Worm (Caenorhabditis elegans) whole organism, L3 larva: Measurements from ENCODE around the gene B0024.3.

Source experiments
- egl-27 ChIP-seq: sonication (generic microtip); optimal IDR thresholded peaks from 4 replicates; lab custom pipeline; 2017; ENCODE audit warnings: missing biosample characterization, missing genetic modification reagents, missing genetic modification characterization
- fos-1 ChIP-seq: fragments of 150-350 bp; optimal IDR thresholded peaks from 2 replicates; lab custom pipeline; 2014; ENCODE audit warnings: missing biosample characterization, missing genetic modification characterization
- mdl-1 ChIP-seq: fragments of 150-350 bp; optimal IDR thresholded peaks from 2 replicates; lab custom pipeline; 2014; ENCODE audit warnings: missing biosample characterization, missing genetic modification characterization
- nhr-12 ChIP-seq: fragments of 150-350 bp; optimal IDR thresholded peaks from 2 replicates; lab custom pipeline; 2014; ENCODE audit warnings: missing biosample characterization, missing genetic modification characterization
- nhr-237 ChIP-seq: fragments of 150-350 bp; optimal IDR thresholded peaks from 2 replicates; lab custom pipeline; 2014; ENCODE audit warnings: missing biosample characterization, missing genetic modification characterization
- pqm-1 ChIP-seq: fragments of 150-350 bp; optimal IDR thresholded peaks from 2 replicates; lab custom pipeline; 2017; ENCODE audit warnings: missing biosample characterization, missing genetic modification characterization, inconsistent platforms
- unc-62 ChIP-seq: fragments of 150-350 bp; sonication (generic microtip); optimal IDR thresholded peaks from 4 replicates; lab custom pipeline; 2014; ENCODE audit warnings: missing biosample characterization, missing genetic modification reagents, missing genetic modification characterization
- ztf-11 ChIP-seq: fragments of 150-350 bp; optimal IDR thresholded peaks from 2 replicates; lab custom pipeline; 2014; ENCODE audit warnings: missing biosample characterization, missing genetic modification characterization

- TF ChIP-seq egl-27 (tag; lab: Kevin White, UChicago) (no peak), fos-1 (tag; lab: Kevin White, UChicago) (no peak), mdl-1 (tag; lab: Kevin White, UChicago) (no peak), unc-62 (GFP tag; lab: Kevin White, UChicago) (no peak), ztf-11 (tag; lab: Kevin White, UChicago) (no peak), nhr-12 (tag; lab: Kevin White, UChicago) (no peak), pqm-1 (tag; lab: Kevin White, UChicago) (no peak), nhr-237 (tag; lab: Kevin White, UChicago) (no peak)
Measured at ce11 chrV:10338305-10338992, 51.1 kb downstream of the B0024.3 start, which contains the start of gene arx-2.
